Fruit fly (Drosophila melanogaster): Measurements from ENCODE around the gene Jon66Ci.

Gene Jon66Ci

DNA sequence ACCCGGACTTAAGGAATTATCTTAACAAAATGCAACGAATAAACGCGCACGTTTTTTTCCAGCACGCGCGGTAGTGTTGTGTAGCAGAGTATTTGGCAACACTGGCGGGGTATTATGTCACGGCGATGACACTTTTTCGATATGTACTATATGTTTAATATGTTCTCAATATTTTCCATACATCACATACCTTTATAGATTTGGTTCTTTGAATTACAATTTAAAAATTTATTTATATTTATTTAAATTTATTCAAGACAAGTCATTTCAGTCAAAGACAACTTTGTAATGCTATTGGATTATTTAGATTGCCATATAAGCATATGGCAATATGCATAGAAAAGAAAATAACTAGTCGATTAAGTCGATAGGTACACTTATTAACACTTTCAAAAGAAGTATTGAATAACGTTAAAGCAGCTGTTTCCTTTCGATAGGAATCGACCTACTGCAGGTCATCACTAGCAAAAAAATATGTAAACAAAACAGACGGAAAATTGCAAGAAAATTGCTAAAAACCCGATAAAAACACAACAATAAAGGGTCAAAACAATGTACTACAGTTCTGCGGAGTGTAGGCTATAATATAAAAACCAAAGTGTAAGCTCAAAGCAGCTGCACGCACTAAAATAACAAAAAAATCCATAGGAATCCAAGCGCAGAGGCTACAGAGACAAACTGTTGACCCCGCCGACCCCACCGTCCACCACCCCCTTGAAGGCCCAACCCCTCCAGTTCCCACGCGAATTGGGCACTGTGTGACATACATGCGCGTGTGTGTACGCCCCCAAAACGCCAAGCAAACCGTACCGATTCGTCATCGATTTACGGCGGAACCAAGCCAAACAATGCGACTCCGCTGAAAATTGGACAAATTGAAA lies 45.0 kb upstream of the Jon66Ci start, which contains the start of the genes CG7182 and GAPcenA (continued):
- TF ChIP-seq CG17385 (GFP tag; optimal IDR thresholded peaks at IDR 0.05), result peak; percentile 63
- TF ChIP-seq gsb-n (tag; optimal IDR thresholded peaks at IDR 0.05), result peak; percentile 66
- no peak for TF ChIP-seq CG10565 (GFP tag; optimal IDR thresholded peaks at IDR 0.05)
- no peak for TF ChIP-seq CG6254 (GFP tag; optimal IDR thresholded peaks at IDR 0.05)
- peak; percentile 66 for TF ChIP-seq BtbVII (GFP tag; optimal IDR thresholded peaks at IDR 0.05)
- peak; percentile 35; the same call in 1 of the 2 replicates for TF ChIP-seq amos (GFP tag; IDR thresholded peaks at IDR 0.05; ENCODE audit: partially characterized antibody)
- TF ChIP-seq CG1792 (GFP tag; optimal IDR thresholded peaks at IDR 0.05), result no peak
- TF ChIP-seq tll (GFP tag; optimal IDR thresholded peaks at IDR 0.05), result peak in 1 of 2 experiments; percentile 4
- TF ChIP-seq sna (GFP tag; IDR thresholded peaks at IDR 0.05; ENCODE audit: partially characterized antibody), result peak; percentile 40
- TF ChIP-seq hkb (optimal IDR thresholded peaks at IDR 0.05), result no peak
- TF ChIP-seq hkb (GFP tag; IDR thresholded peaks at IDR 0.05), result no peak
- TF ChIP-seq Ravus (GFP tag; IDR thresholded peaks at IDR 0.05), result no peak
- TF ChIP-seq CG15601 (tag; optimal IDR thresholded peaks at IDR 0.05), result peak; percentile 79
- TF ChIP-seq repo (GFP tag; optimal IDR thresholded peaks at IDR 0.05), result no peak
- TF ChIP-seq fru (optimal IDR thresholded peaks at IDR 0.05), result no peak
- TF ChIP-seq CG16813 (GFP tag; IDR thresholded peaks at IDR 0.05; ENCODE audit: partially characterized antibody), result peak; percentile 55; the same call in 2 of the 3 replicates
- no peak for TF ChIP-seq B-H1 (GFP tag; IDR thresholded peaks at IDR 0.05)
- peak; percentile 76 for TF ChIP-seq CG15269 (tag; optimal IDR thresholded peaks at IDR 0.05)
- TF ChIP-seq Hsf (GFP tag; optimal IDR thresholded peaks at IDR 0.05), result peak; percentile 36
- peak; percentile 36 for TF ChIP-seq pzg (GFP tag; optimal IDR thresholded peaks at IDR 0.05)
- peak; percentile 29 for TF ChIP-seq Spps (tag; optimal IDR thresholded peaks at IDR 0.05)
- TF ChIP-seq Elba2 (GFP tag; optimal IDR thresholded peaks at IDR 0.05), result peak; percentile 60
- TF ChIP-seq CG12299 (tag; optimal IDR thresholded peaks at IDR 0.05), result peak; percentile 33
- TF ChIP-seq CG15011 (GFP tag; optimal IDR thresholded peaks at IDR 0.05), result peak; percentile 52

dm6 chr3L:8347346-8347745 lies 44.0 kb upstream of the Jon66Ci start:
- TF ChIP-seq Optix (GFP tag; IDR thresholded peaks at IDR 0.05) (no peak), Neu2 (GFP tag; optimal IDR thresholded peaks at IDR 0.05; ENCODE audit: borderline replicate concordance) (no peak), CG12071 (GFP tag; optimal IDR thresholded peaks at IDR 0.05) (peak; percentile 64), Oli (tag; optimal IDR thresholded peaks at IDR 0.05) (no peak), Jarid2 (GFP tag; optimal IDR thresholded peaks at IDR 0.05) (peak; percentile 20), h (optimal IDR thresholded peaks at IDR 0.05) (no peak), CG31365 (tag; optimal IDR thresholded peaks at IDR 0.05) (peak; percentile 30), CG6791 (GFP tag; IDR thresholded peaks at IDR 0.05; ENCODE audit: partially characterized antibody) (no peak), onecut (GFP tag; IDR thresholded peaks at IDR 0.05) (peak; percentile 40), NC2β (GFP tag; optimal IDR thresholded peaks at IDR 0.05) (no peak), CG11504 (tag; optimal IDR thresholded peaks at IDR 0.05) (no peak), CG1233 (GFP tag; optimal IDR thresholded peaks at IDR 0.05) (no peak), CG3407 (GFP tag; optimal IDR thresholded peaks at IDR 0.05) (peak; percentile 44), CG2202 (tag; optimal IDR thresholded peaks at IDR 0.05) (no peak), sd (tag; optimal IDR thresholded peaks at IDR 0.05) (no peak), HLHmδ (GFP tag; optimal IDR thresholded peaks at IDR 0.05) (peak; percentile 47), org-1 (GFP tag; optimal IDR thresholded peaks at IDR 0.05) (peak; percentile 36), grn (GFP tag; optimal IDR thresholded peaks at IDR 0.05) (no peak), Sry-β (GFP tag; optimal IDR thresholded peaks at IDR 0.05) (no peak), bsh (GFP tag; optimal IDR thresholded peaks at IDR 0.05) (peak in 1 of 2 experiments; percentile 22), Awh (GFP tag; IDR thresholded peaks at IDR 0.05) (peak; percentile 31; the same call in 1 of the 2 replicates), dpn (GFP tag; optimal IDR thresholded peaks at IDR 0.05) (peak in 1 of 2 experiments; percentile 9), mirr (GFP tag; optimal IDR thresholded peaks at IDR 0.05) (peak; percentile 13), fd64A (GFP tag; optimal IDR thresholded peaks at IDR 0.05) (peak; percentile 47), Drgx (GFP tag; IDR thresholded peaks at IDR 0.05) (no peak)

Measured in whole organism, embryonic.